Worm (Caenorhabditis elegans): ENCODE measurements around the gene Y49F6C.7.

The Y49F6C.7 gene

ce11 chrII:3376789-3377188, 8.8 kb upstream of the Y49F6C.7 start, which contains the start of gene bath-9:
Gene bath-9 (plus strand): TSS chrII:3377089.
- peak; percentile 8 for TF ChIP-seq nhr-2 (tag; optimal IDR thresholded peaks at IDR 0.05)
- TF ChIP-seq ztf-11 (tag; optimal IDR thresholded peaks at IDR 0.05) = no peak

- TF ChIP-seq sem-2 (GFP tag; optimal IDR thresholded peaks at IDR 0.05) (no peak), ces-1 (GFP tag; optimal IDR thresholded peaks at IDR 0.05) (no peak), elt-1 (tag; optimal IDR thresholded peaks at IDR 0.05; ENCODE audit: borderline replicate concordance, insufficient read depth) (no peak), lin-13 (tag; optimal IDR thresholded peaks at IDR 0.05) (no peak), pha-4 (tag; optimal IDR thresholded peaks at IDR 0.05) (no peak), tbx-8 (GFP tag; optimal IDR thresholded peaks at IDR 0.05) (no peak), unc-120 (tag; optimal IDR thresholded peaks at IDR 0.05; ENCODE audit: poor library complexity, severe bottlenecking) (no peak), bed-3 (GFP tag; optimal IDR thresholded peaks at IDR 0.05) (no peak), unc-62 (GFP tag; optimal IDR thresholded peaks at IDR 0.05) (no peak), nhr-76 (tag; optimal IDR thresholded peaks at IDR 0.05) (no peak), zip-8 (tag; optimal IDR thresholded peaks at IDR 0.05) (no peak)
These were observed 7.3 kb upstream of the Y49F6C.7 start for ce11 chrII:3375302-3375701.

ce11 chrII:3374779-3375178, 6.8 kb upstream of the Y49F6C.7 start, which contains the start of gene bath-10:
Gene bath-10 (plus strand): TSS chrII:3375079.
- TF ChIP-seq nhr-2 (tag; optimal IDR thresholded peaks at IDR 0.05) (peak; percentile 22), lsy-2 (tag; optimal IDR thresholded peaks at IDR 0.05) (no peak)

- TF ChIP-seq tbx-8 (GFP tag; optimal IDR thresholded peaks at IDR 0.05) (no peak), sptf-1 (tag; optimal IDR thresholded peaks at IDR 0.05) (no peak), snpc-4 (tag; optimal IDR thresholded peaks at IDR 0.05) (no peak), cnd-1 (tag; optimal IDR thresholded peaks at IDR 0.05) (no peak), M03D4.4 (tag; optimal IDR thresholded peaks at IDR 0.05) (no peak), elt-1 (tag; optimal IDR thresholded peaks at IDR 0.05; ENCODE audit: borderline replicate concordance, insufficient read depth) (no peak), ces-1 (GFP tag; optimal IDR thresholded peaks at IDR 0.05) (peak; percentile 77), ceh-43 (GFP tag; optimal IDR thresholded peaks at IDR 0.05) (no peak)
These were observed 5.9 kb upstream of the Y49F6C.7 start for ce11 chrII:3373875-3374274.

ce11 chrII:3371010-3371409, 3.0 kb upstream of the Y49F6C.7 start, which contains the start of gene bath-23:
Gene bath-23 (plus strand): TSS chrII:3371310.
- no peak for TF ChIP-seq nhr-12 (tag; optimal IDR thresholded peaks at IDR 0.05)
- no peak for TF ChIP-seq ceh-39 (tag; optimal IDR thresholded peaks at IDR 0.05)
- TF ChIP-seq M03D4.4 (tag; optimal IDR thresholded peaks at IDR 0.05) = no peak
- TF ChIP-seq unc-39 (tag; optimal IDR thresholded peaks at IDR 0.05) = no peak
- TF ChIP-seq sem-2 (GFP tag; optimal IDR thresholded peaks at IDR 0.05) = no peak
- TF ChIP-seq elt-1 (tag; optimal IDR thresholded peaks at IDR 0.05; ENCODE audit: borderline replicate concordance, insufficient read depth) = no peak

- TF ChIP-seq lsy-2 (tag; optimal IDR thresholded peaks at IDR 0.05) (peak; percentile 87), sem-2 (GFP tag; optimal IDR thresholded peaks at IDR 0.05) (no peak), ces-1 (GFP tag; optimal IDR thresholded peaks at IDR 0.05) (no peak), tbx-8 (GFP tag; optimal IDR thresholded peaks at IDR 0.05) (no peak), mab-5 (tag; optimal IDR thresholded peaks at IDR 0.05) (no peak), unc-120 (tag; optimal IDR thresholded peaks at IDR 0.05; ENCODE audit: poor library complexity, severe bottlenecking) (no peak), bed-3 (GFP tag; optimal IDR thresholded peaks at IDR 0.05) (no peak)
These were observed 2.1 kb upstream of the Y49F6C.7 start, which contains the start of gene Y49F6C.8 for ce11 chrII:3370061-3370460. Gene Y49F6C.8 (minus strand): TSS chrII:3370111.

ce11 chrII:3367100-3367499, 897 bp downstream of the Y49F6C.7 start, which contains the start of gene Y49F6C.6:
Gene Y49F6C.6 (minus strand): TSS chrII:3367200.
- TF ChIP-seq cnd-1 (tag; optimal IDR thresholded peaks at IDR 0.05) (no peak), mep-1 (tag; optimal IDR thresholded peaks at IDR 0.05) (no peak), nhr-76 (tag; optimal IDR thresholded peaks at IDR 0.05) (no peak), flh-1 (GFP tag; optimal IDR thresholded peaks at IDR 0.05) (no peak), lin-32 (GFP tag; optimal IDR thresholded peaks at IDR 0.05) (no peak), lsy-2 (tag; optimal IDR thresholded peaks at IDR 0.05) (no peak), pha-4 (tag; optimal IDR thresholded peaks at IDR 0.05) (no peak), nhr-12 (tag; optimal IDR thresholded peaks at IDR 0.05) (no peak), nhr-237 (tag; optimal IDR thresholded peaks at IDR 0.05) (no peak), bed-3 (GFP tag; optimal IDR thresholded peaks at IDR 0.05) (no peak), nhr-2 (tag; optimal IDR thresholded peaks at IDR 0.05) (no peak), mls-2 (tag; optimal IDR thresholded peaks at IDR 0.05) (no peak), unc-62 (GFP tag; optimal IDR thresholded peaks at IDR 0.05) (no peak), elt-1 (tag; optimal IDR thresholded peaks at IDR 0.05; ENCODE audit: borderline replicate concordance, insufficient read depth) (no peak), lin-13 (tag; optimal IDR thresholded peaks at IDR 0.05) (no peak), elt-3 (tag; optimal IDR thresholded peaks at IDR 0.05) (no peak), hlh-1 (tag; optimal IDR thresholded peaks at IDR 0.05) (no peak), nhr-28 (tag; optimal IDR thresholded peaks at IDR 0.05) (no peak), zip-8 (tag; optimal IDR thresholded peaks at IDR 0.05) (no peak)
